Fruit fly (Drosophila melanogaster): ENCODE data around the gene CG31457.

Gene CG31457

DNA sequence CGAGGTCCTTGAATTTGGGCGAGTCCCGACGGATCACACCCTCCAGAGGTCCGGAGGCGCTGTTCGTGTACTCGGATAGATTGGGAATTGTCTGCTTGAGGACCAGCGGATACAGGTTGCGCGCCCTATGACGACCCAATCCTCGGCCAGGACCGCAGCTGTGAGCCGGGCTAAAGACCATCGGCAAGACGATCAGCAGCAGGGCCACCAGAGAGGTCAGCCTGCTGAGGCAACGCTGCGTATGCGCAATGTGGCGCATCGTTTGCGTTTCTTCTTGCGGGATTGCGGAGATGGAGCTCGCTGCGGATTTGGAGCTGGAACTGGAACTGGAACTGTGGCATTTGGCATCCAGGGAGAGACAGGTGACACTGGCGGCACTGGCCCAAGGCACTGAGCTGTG lies 13.3 kb upstream of the CG31457 start:
- TF ChIP-seq Sin3A (optimal IDR thresholded peaks at IDR 0.05) = no peak

DNA sequence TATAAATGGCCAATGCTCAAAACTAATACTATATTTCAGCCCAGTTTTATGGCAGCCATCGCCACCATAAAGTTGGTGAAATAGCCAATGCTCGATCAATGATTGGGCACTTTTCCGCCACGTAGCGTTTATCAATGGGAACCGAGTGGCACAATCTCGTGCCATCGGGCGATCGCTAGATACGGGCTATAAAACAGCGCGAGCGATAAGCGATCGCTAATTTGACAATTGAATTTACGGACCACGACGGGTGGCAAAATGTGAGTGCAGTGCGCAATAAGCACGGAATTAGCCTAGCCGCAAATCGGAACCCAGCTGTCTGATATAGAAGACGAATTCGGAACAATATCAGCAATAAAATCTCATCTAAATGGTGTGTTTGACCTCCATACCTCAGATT lies 12.5 kb upstream of the CG31457 start:
- TF ChIP-seq Sin3A (optimal IDR thresholded peaks at IDR 0.05) = no peak
- TF ChIP-seq insv (optimal IDR thresholded peaks at IDR 0.05) = no peak
- TF ChIP-seq ttk (optimal IDR thresholded peaks at IDR 0.05) = no peak

DNA sequence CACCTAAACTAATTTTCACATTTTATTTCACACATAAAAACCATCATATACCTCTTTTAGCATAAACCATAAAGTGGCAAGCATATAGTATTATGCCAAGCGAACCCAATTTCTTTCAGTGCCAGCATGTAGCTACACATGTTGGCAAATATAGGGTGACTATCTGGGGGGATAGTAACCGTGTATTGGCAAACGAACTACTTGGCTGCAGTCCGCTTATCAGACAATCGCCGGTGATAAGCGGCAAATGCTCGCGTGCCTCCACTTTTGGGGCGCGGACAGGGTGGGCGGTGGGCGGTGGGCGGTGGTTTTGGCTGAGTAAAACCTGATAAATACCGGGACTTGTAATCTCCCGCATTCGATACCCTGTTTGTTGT lies 11.8 kb upstream of the CG31457 start:
- TF ChIP-seq h (optimal IDR thresholded peaks at IDR 0.05) (no peak), psq (optimal IDR thresholded peaks at IDR 0.05) (no peak), insv (optimal IDR thresholded peaks at IDR 0.05) (no peak), Myc (optimal IDR thresholded peaks at IDR 0.05) (no peak), ttk (optimal IDR thresholded peaks at IDR 0.05) (no peak), Sin3A (optimal IDR thresholded peaks at IDR 0.05) (no peak)

DNA sequence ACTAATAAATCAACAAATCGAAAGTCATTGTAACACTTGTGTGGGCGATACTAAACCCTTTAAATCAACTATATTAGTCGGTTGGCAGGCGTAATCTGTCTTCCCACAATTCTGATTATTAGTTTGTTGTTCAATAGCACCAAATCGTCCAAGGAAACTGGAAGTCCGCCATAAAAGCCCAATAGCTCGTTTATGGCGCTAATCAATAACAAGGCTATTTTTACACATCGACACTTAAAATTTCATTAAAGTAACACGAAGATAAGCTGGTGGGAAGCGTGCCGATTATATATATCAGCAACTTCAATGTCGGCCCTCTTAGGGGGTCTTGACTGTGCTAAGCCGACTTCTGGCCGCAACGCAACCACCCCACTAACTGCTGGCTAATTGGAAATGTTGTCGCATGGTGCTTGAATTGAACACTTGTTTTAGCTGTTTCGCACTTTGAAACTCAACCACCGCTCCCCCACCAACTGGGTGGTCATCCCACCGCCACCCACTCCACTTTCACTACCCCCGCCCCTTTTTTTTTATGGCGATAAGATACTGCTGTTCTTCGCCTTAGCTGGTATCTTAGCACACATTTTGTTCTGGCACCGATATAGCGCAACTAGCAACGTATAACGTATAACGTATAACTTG lies 11.3 kb upstream of the CG31457 start:
- TF ChIP-seq Myc (optimal IDR thresholded peaks at IDR 0.05) = no peak
- no peak for TF ChIP-seq Sin3A (optimal IDR thresholded peaks at IDR 0.05)
- no peak for TF ChIP-seq psq (optimal IDR thresholded peaks at IDR 0.05)
- TF ChIP-seq h (optimal IDR thresholded peaks at IDR 0.05) = no peak
- no peak for TF ChIP-seq insv (optimal IDR thresholded peaks at IDR 0.05)
- TF ChIP-seq ttk (optimal IDR thresholded peaks at IDR 0.05) = no peak

DNA sequence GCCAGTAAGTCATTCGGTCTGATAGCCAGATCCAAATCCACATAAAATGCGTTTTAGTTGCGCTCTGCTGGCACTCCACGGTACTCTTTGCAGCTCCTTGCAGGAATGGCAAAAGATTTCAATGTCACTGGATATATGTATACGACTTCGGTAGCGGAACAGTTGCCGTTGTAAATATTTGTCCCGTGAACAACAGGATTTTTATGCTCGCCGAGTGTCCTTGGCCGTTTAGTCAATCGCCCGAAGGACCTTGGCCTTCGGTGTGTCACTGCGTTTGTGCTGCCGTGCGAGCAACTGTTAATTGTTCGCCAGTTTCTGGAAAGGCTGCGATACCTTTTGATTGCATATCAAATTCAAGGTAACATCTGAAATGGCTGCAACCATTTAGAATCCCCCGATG lies 10.7 kb upstream of the CG31457 start:
- TF ChIP-seq insv (optimal IDR thresholded peaks at IDR 0.05) = no peak
- TF ChIP-seq h (optimal IDR thresholded peaks at IDR 0.05) = no peak
- no peak for TF ChIP-seq ttk (optimal IDR thresholded peaks at IDR 0.05)
- no peak for TF ChIP-seq psq (optimal IDR thresholded peaks at IDR 0.05)
- no peak for TF ChIP-seq Sin3A (optimal IDR thresholded peaks at IDR 0.05)
- TF ChIP-seq Myc (optimal IDR thresholded peaks at IDR 0.05) = no peak

DNA sequence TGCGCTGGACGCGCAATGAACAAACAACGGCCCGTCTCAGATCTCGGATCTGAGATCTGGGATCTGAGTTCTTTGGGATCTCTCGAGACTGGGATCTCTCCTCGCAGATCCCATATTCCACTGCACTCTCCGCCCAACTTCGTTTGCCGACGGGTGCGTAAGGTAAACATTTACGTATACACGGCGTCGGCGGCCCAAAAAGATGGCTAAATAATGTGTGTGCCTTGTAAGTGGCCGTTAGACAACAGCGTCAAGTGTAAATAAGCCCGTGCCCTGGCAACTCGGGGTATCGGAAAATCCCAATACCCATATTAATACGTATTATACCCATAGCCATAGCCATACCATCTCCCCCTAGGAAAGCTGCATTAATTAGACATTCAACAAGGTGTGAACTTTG lies 6.9 kb upstream of the CG31457 start:
- TF ChIP-seq Sin3A (optimal IDR thresholded peaks at IDR 0.05) (no peak), ttk (optimal IDR thresholded peaks at IDR 0.05) (no peak), h (optimal IDR thresholded peaks at IDR 0.05) (no peak)

DNA sequence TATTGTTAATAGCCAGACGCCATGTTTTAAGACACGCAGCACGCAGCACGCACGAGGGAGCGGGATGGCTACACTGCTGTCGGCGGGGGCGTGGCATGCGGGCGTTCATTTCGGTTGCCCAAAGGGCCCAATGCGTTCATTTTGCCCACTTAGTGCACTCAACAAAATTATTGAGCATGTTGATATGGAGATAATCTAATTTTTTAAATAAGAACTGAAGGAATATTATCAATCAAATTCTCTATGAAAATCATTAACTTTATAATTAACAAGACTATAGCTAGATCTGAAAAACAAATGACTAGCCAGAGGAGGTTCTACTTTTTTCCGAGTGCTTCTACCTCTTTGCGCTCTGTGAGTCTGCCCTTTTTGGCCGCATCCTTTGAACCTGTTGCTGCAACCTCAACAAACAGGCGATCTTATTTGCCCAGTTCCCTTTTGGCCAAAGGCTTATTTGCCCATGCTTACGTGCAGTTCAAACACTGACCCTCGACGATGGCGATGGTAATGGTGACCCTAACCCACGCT lies 5.6 kb upstream of the CG31457 start:
- no peak for TF ChIP-seq h (optimal IDR thresholded peaks at IDR 0.05)
- no peak for TF ChIP-seq ttk (optimal IDR thresholded peaks at IDR 0.05)
- no peak for TF ChIP-seq Sin3A (optimal IDR thresholded peaks at IDR 0.05)
- TF ChIP-seq Myc (optimal IDR thresholded peaks at IDR 0.05) = no peak
- TF ChIP-seq insv (optimal IDR thresholded peaks at IDR 0.05) = no peak
- TF ChIP-seq psq (optimal IDR thresholded peaks at IDR 0.05) = no peak

DNA sequence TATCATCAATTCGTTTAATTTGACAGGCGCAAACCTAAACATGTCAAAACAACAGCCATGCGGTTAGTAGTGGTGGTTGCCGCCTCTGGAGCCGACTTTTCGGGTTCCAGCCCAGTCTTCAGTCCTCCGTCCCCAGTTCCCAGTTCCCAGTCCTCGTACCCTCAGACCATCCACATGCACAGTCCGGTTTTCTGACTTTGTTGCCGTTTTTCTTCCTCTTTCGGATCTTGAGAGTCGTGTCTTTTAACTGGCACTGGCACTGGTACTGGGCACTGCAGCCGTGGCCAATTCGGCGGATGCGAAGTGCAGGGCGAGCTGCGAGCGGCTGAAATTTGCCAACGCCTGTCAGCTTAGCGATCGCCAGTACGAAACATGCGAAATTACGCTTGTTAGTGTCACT lies 4.5 kb upstream of the CG31457 start:
- TF ChIP-seq insv (optimal IDR thresholded peaks at IDR 0.05) (no peak), Sin3A (optimal IDR thresholded peaks at IDR 0.05) (no peak), ttk (optimal IDR thresholded peaks at IDR 0.05) (no peak), psq (optimal IDR thresholded peaks at IDR 0.05) (no peak), Myc (optimal IDR thresholded peaks at IDR 0.05) (no peak), h (optimal IDR thresholded peaks at IDR 0.05) (no peak)

DNA sequence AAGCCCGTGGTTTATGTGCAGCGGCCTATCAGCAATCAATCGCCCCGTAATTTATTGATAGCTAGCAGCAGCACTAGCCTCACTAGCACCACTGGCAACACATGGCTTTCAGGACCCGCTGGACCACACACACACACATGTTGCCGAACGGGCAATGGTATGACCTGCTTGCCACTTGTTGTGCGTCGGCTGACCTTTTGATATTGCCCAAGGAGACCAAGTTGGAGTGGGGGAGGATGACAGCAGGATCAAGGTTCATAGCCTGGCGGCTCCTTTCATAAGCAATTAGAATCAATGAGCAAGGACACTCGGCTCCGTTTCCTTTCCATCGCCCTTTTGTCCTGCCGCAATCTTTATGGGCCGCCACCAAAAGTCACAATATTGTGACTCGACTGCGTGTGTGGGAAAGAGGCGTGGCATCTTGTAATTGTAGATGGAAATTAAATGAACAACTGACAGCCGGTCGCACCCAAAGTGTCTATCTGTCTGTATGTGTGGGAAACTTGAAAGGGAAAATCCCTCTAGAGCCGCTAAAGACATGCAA lies 3.6 kb upstream of the CG31457 start:
- TF ChIP-seq Myc (optimal IDR thresholded peaks at IDR 0.05) (no peak), h (optimal IDR thresholded peaks at IDR 0.05) (no peak), ttk (optimal IDR thresholded peaks at IDR 0.05) (no peak), psq (optimal IDR thresholded peaks at IDR 0.05) (no peak), insv (optimal IDR thresholded peaks at IDR 0.05) (no peak), Sin3A (optimal IDR thresholded peaks at IDR 0.05) (no peak)

DNA sequence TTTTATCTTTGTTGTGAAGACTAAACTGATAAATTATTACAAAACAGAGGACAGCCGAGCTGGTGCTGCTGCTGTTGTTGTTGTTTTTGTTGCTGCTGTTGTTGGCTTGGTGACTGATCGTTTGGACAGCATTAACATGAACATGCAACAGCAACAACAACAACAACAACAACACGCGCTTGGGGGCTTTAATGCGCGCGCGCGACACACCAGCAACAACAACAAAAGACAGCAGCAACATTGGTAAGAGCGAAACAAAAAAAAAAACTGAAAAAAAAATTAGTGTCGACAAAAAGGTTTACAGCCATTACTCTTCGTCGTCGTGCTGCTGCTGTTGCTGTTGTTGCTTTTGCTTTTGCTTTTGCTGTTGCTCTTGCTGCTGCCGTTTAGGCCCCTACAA lies 3.1 kb upstream of the CG31457 start:
- TF ChIP-seq Myc (optimal IDR thresholded peaks at IDR 0.05) (no peak), insv (optimal IDR thresholded peaks at IDR 0.05) (no peak), ttk (optimal IDR thresholded peaks at IDR 0.05) (no peak), Sin3A (optimal IDR thresholded peaks at IDR 0.05) (no peak), h (optimal IDR thresholded peaks at IDR 0.05) (no peak), psq (optimal IDR thresholded peaks at IDR 0.05) (no peak)

DNA sequence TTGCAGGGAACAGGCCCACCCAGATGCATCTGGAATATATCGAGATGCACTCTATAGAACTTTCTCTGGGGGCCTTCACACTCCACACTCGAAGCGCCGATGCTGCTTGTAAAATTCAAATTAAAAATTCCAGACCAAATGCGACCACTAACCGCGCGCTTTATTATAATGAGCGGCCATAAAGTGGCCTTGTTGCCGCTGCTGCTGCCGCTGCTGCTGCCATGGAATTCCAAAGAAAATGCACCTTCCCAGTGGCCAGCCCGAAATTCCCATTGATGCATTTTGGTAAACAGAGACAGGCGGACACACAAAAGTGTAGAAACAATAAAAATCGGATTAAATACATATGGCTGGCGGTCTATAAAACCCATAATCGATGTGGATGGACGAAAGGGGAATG lies 2.4 kb upstream of the CG31457 start:
- TF ChIP-seq h (optimal IDR thresholded peaks at IDR 0.05) (no peak), Sin3A (optimal IDR thresholded peaks at IDR 0.05) (no peak)

DNA sequence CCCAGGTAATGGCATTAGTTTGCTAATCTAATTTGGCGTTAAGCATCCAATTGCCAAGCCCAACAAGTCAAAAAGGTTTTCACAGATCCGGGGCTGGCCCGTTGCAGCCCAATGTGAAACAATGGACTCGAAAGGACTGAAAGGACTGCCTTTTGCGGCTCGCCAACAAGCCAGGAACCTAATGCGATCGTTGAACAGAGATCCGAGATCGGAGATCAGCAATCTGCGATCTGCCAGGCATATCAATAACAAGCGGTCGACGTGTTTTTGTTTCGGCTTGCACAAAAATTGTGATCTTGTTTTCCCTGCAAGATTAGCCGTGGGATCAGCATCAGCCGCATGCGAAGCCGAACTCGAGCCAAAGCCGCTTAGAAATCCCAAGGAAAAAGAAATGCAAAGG lies 1.8 kb upstream of the CG31457 start:
- no peak for TF ChIP-seq h (optimal IDR thresholded peaks at IDR 0.05)
- TF ChIP-seq ttk (optimal IDR thresholded peaks at IDR 0.05) = no peak
- TF ChIP-seq Myc (optimal IDR thresholded peaks at IDR 0.05) = no peak
- no peak for TF ChIP-seq insv (optimal IDR thresholded peaks at IDR 0.05)
- no peak for TF ChIP-seq Sin3A (optimal IDR thresholded peaks at IDR 0.05)

DNA sequence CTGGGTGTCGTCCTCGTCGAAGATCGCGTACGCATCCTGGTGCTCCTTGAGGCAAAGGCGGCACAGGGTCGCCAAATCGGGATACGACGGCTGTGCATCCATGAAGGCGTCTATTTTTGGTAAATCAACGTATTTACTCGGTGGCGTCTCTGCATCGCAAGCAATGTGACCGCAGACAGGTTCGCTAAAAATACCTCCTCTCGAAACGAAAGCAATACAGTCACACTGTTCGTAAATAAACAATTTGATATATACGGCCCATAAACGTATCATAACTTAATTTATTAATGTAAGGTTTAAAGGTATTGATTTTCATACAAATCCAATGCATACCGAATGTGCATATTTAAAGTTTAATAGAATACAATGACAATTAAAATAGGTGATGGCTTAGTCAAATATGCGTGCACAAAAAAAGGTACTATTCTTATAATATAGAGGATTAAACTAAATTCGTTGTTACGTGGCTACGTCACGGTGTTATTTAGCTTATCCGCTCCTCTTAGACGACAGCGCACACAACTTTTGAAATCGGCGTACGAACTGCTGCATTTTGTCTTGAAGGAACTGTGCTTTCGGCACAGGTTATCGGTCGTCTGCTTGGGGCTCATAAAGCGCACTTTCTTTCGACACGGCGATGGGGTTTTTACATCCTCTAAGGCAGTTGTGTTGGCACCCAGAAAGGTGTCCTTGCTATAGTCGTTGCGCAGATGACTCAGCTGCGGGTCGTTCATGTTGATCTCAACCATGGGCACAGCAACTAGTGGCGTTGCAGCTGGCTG lies 1.3 kb downstream of the CG31457 start, which contains the start of gene CG31365:
TSS of gene CG31365 (minus strand) at position 182 of the 782 bp plus-strand sequence.
- TF ChIP-seq h (optimal IDR thresholded peaks at IDR 0.05) (no peak), Sin3A (optimal IDR thresholded peaks at IDR 0.05) (no peak), Myc (optimal IDR thresholded peaks at IDR 0.05) (no peak), insv (optimal IDR thresholded peaks at IDR 0.05) (no peak), ttk (optimal IDR thresholded peaks at IDR 0.05) (no peak), psq (optimal IDR thresholded peaks at IDR 0.05) (no peak)

Data from Kc167 (cell line).